Worm (Caenorhabditis elegans) whole organism, L2 larva: ENCODE measurements around the gene clec-184.
A peak's percentile ranks its signal among the peaks of the same experiment; 100 is the strongest.

Experiments used
- C34F6.9 ChIP-seq: fragments of 150-350 bp; optimal IDR thresholded peaks from 2 replicates; lab custom pipeline; 2014; ENCODE audit warnings: missing biosample characterization, missing genetic modification characterization
- F13H6.1 ChIP-seq: sonication (generic microtip); optimal IDR thresholded peaks from 2 replicates; lab custom pipeline; 2016; ENCODE audit warnings: missing genetic modification characterization, missing compliant biosample characterization
- Y55F3AM.14 ChIP-seq: fragments of 200-800 bp; sonication (Bioruptor generic); optimal IDR thresholded peaks from 2 replicates; lab custom pipeline; 2018; ENCODE audit warnings: mild to moderate bottlenecking, missing genetic modification characterization, missing compliant biosample characterization
- alr-1 ChIP-seq: fragments of 150-350 bp; optimal IDR thresholded peaks from 2 replicates; lab custom pipeline; 2014; ENCODE audit warnings: missing biosample characterization, missing genetic modification characterization
- aly-2 ChIP-seq: fragments of 150-350 bp; optimal IDR thresholded peaks from 2 replicates; lab custom pipeline; 2014; ENCODE audit warnings: missing biosample characterization, missing genetic modification characterization
- blmp-1 ChIP-seq: sonication (generic microtip); optimal IDR thresholded peaks from 2 replicates; lab custom pipeline; 2017; ENCODE audit warnings: missing genetic modification characterization, mild to moderate bottlenecking, missing compliant biosample characterization, antibody characterized with exemption, moderate library complexity; ENCODE audit not compliant: insufficient read depth
- ceh-16 ChIP-seq: fragments of 150-350 bp; optimal IDR thresholded peaks from 2 replicates; lab custom pipeline; 2014; ENCODE audit warnings: missing biosample characterization, missing genetic modification characterization
- ceh-82 ChIP-seq: fragments of 150-350 bp; optimal IDR thresholded peaks from 2 replicates; lab custom pipeline; 2014; ENCODE audit warnings: missing biosample characterization, missing genetic modification characterization
- crh-2 ChIP-seq: sonication (generic microtip); optimal IDR thresholded peaks from 2 replicates; lab custom pipeline; 2017; ENCODE audit warnings: missing biosample characterization, missing genetic modification characterization
- egl-27 ChIP-seq: sonication (generic microtip); optimal IDR thresholded peaks from 3 replicates; lab custom pipeline; 2017; ENCODE audit warnings: missing biosample characterization, missing genetic modification reagents, missing genetic modification characterization
- elt-1 ChIP-seq: fragments of 150-350 bp; optimal IDR thresholded peaks from 2 replicates; lab custom pipeline; 2014; ENCODE audit warnings: missing biosample characterization, missing genetic modification characterization
- fos-1 ChIP-seq: fragments of 150-350 bp; optimal IDR thresholded peaks from 2 replicates; lab custom pipeline; 2014; ENCODE audit warnings: missing biosample characterization, missing genetic modification characterization
- gmeb-1 ChIP-seq: fragments of 150-350 bp; optimal IDR thresholded peaks from 2 replicates; lab custom pipeline; 2014; ENCODE audit warnings: missing biosample characterization, missing genetic modification characterization
- lin-11 ChIP-seq: fragments of 150-350 bp; sonication (generic microtip); optimal IDR thresholded peaks from 2 replicates; lab custom pipeline; 2014; ENCODE audit warnings: missing biosample characterization, missing genetic modification characterization, inconsistent platforms, mixed read lengths
- lin-13 ChIP-seq: fragments of 150-350 bp; optimal IDR thresholded peaks from 2 replicates; lab custom pipeline; 2014; ENCODE audit warnings: missing biosample characterization, missing genetic modification reagents, missing genetic modification characterization
- lin-39 ChIP-seq: fragments of 150-350 bp; optimal IDR thresholded peaks from 2 replicates; lab custom pipeline; 2014; ENCODE audit warnings: missing biosample characterization, missing genetic modification reagents, missing genetic modification characterization
- lsy-2 ChIP-seq, 2 experiments: fragments of 150-350 bp in 1 of 2; sonication (generic microtip) in 1 of 2; optimal IDR thresholded peaks; 2 replicates each; lab custom pipeline; 2014 to 2017; ENCODE audit warnings: missing biosample characterization in 2 of 2, missing genetic modification characterization in 2 of 2
- mab-5 ChIP-seq: fragments of 150-350 bp; optimal IDR thresholded peaks from 2 replicates; lab custom pipeline; 2014; ENCODE audit warnings: missing biosample characterization, missing genetic modification characterization
- mbf-1 ChIP-seq: sonication (generic microtip); optimal IDR thresholded peaks from 2 replicates; lab custom pipeline; 2017; ENCODE audit warnings: missing biosample characterization, missing genetic modification characterization
- mdl-1 ChIP-seq, 2 experiments: fragments of 150-350 bp in 1 of 2; sonication (generic microtip) in 1 of 2; optimal IDR thresholded peaks; 2 replicates each; lab custom pipeline; 2017; ENCODE audit warnings: missing biosample characterization in 2 of 2, missing genetic modification characterization in 2 of 2
- nhr-129 ChIP-seq: fragments of 150-350 bp; optimal IDR thresholded peaks from 2 replicates; lab custom pipeline; 2014; ENCODE audit warnings: missing biosample characterization, missing genetic modification characterization
- nhr-23 ChIP-seq: fragments of 150-350 bp; optimal IDR thresholded peaks from 2 replicates; lab custom pipeline; 2014; ENCODE audit warnings: missing biosample characterization, missing genetic modification reagents, missing genetic modification characterization
- nhr-6 ChIP-seq: fragments of 150-350 bp; optimal IDR thresholded peaks from 2 replicates; lab custom pipeline; 2014; ENCODE audit warnings: missing biosample characterization, missing genetic modification characterization
- nhr-77 ChIP-seq: fragments of 150-350 bp; optimal IDR thresholded peaks from 2 replicates; lab custom pipeline; 2014; ENCODE audit warnings: missing biosample characterization, missing genetic modification characterization
- peb-1 ChIP-seq: fragments of 150-350 bp; optimal IDR thresholded peaks from 2 replicates; lab custom pipeline; 2014; ENCODE audit warnings: missing biosample characterization, missing genetic modification characterization
- sem-4 ChIP-seq: fragments of 150-350 bp; optimal IDR thresholded peaks from 2 replicates; lab custom pipeline; 2014; ENCODE audit warnings: missing biosample characterization, missing genetic modification reagents, missing genetic modification characterization
- skn-1 ChIP-seq: sonication (generic microtip); optimal IDR thresholded peaks from 2 replicates; lab custom pipeline; 2017; ENCODE audit warnings: missing biosample characterization, missing genetic modification characterization
- sma-3 ChIP-seq: sonication (generic microtip); optimal IDR thresholded peaks from 2 replicates; lab custom pipeline; 2016; ENCODE audit warnings: missing genetic modification reagents, missing genetic modification characterization, missing compliant biosample characterization
- sma-9 ChIP-seq, 2 experiments: fragments of 150-350 bp in 1 of 2; sonication (generic microtip) in 1 of 2; optimal IDR thresholded peaks; 2 replicates each; lab custom pipeline; 2014 to 2016; ENCODE audit warnings: missing genetic modification characterization in 2 of 2, mild to moderate bottlenecking in 1 of 2, missing biosample characterization in 1 of 2, missing compliant biosample characterization in 1 of 2, missing genetic modification reagents in 1 of 2, moderate library complexity in 1 of 2
- unc-55 ChIP-seq: fragments of 150-350 bp; sonication (generic microtip); optimal IDR thresholded peaks from 3 replicates; lab custom pipeline; 2014; ENCODE audit warnings: missing biosample characterization, missing genetic modification reagents, missing genetic modification characterization
- unc-62 ChIP-seq: fragments of 150-350 bp; optimal IDR thresholded peaks from 2 replicates; lab custom pipeline; 2014; ENCODE audit warnings: missing biosample characterization, missing genetic modification reagents, missing genetic modification characterization
- ztf-1 ChIP-seq: fragments of 200-800 bp; sonication (Bioruptor generic); conservative IDR thresholded peaks from 2 replicates; pipeline ENCODE4 v1.3.6; 2022; ENCODE audit warnings: missing genetic modification characterization, missing compliant biosample characterization
- ztf-11 ChIP-seq: sonication (generic microtip); optimal IDR thresholded peaks from 2 replicates; lab custom pipeline; 2017; ENCODE audit warnings: missing biosample characterization, missing genetic modification characterization

The clec-184 gene

DNA sequence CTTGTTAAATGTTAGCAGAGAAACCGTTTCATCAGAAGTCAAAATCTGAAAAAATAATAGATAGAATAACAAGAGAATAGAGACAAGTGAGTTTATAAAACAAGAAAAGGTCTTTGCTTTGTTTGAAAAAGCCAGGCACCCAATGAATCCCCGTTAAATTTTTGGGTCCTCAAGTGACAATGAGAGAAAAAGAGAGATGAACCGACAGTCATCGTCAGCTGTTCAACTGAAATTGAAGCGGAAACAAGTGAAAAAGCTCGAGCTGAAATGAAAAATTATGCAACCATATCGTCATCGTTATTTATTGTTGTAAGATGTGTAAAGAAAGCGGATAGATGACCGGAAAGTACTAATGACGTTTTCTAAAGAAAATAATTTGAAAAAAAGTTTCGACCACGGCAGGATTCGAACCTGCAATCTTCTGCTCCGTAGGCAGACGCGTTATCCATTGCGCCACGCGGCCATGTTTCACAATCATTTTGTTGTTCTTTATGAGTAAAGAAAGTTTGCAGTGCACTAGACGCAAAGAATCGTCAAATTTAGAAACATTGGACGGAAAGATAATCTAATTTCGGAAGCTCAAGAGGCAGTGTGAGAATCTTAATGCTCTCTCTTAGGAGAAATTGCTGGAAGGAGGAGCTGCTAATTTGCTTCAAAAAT is 14.8 kb upstream of the clec-184 start, which contains the start of gene F08G5.3:
Gene F08G5.3 (minus strand): TSS at position 51 of the 660 bp plus-strand sequence.
- TF ChIP-seq nhr-129 (tag; lab: Kevin White, UChicago) (peak; percentile 91), elt-1 (tag; lab: Kevin White, UChicago) (no peak), egl-27 (peak; percentile 16), unc-62 (GFP tag; lab: Kevin White, UChicago) (no peak), ceh-82 (tag; lab: Kevin White, UChicago) (no peak), lin-11 (tag; lab: Kevin White, UChicago) (peak; percentile 19), ztf-11 (tag; lab: Kevin White, UChicago) (no peak), Y55F3AM.14 (GFP tag; lab: Kevin White, UChicago) (peak; percentile 35), ztf-1 (GFP tag; lab: Robert Waterston, UW) (no peak), lin-13 (peak; percentile 37), blmp-1 (no peak), fos-1 (tag; lab: Kevin White, UChicago) (peak; percentile 55), nhr-6 (tag; lab: Kevin White, UChicago) (no peak), aly-2 (no peak), sma-3 (GFP tag; lab: Kevin White, UChicago) (peak; percentile 8), mab-5 (tag; lab: Kevin White, UChicago) (no peak), C34F6.9 (tag; lab: Kevin White, UChicago) (peak; percentile 35), mbf-1 (no peak), F13H6.1 (tag; lab: Kevin White, UChicago) (peak; percentile 42), lsy-2 (tag; optimal IDR thresholded peaks at IDR 0.05; lab: Kevin White, UChicago) (peak; percentile 13 to 58), sma-9 (GFP tag; optimal IDR thresholded peaks at IDR 0.05; lab: Kevin White, UChicago) (peak; percentile 48), sma-9 (tag; optimal IDR thresholded peaks at IDR 0.05; lab: Kevin White, UChicago) (no peak), gmeb-1 (tag; lab: Kevin White, UChicago) (peak; percentile 36), sem-4 (no peak), unc-55 (GFP tag; lab: Kevin White, UChicago) (peak; percentile 51)

DNA sequence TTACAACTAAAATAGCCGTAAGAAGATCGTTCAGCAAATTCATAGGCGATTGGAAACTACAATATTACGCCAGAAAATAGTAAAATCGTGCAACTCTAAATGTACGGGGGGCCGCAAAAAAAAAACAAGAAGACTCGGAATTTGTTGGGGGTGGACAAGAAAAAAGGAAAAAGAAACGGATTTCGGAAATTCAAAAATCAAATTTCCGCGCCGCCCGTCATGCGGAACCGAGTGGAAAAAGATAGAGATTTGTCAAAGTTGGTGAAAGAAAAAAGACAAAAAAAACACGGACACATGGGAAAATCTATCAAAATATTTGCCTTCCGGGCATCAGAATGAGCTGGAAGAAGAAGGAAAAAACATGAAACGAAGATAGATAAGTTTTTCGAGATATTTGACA is 13.1 kb upstream of the clec-184 start:
- TF ChIP-seq lsy-2 (tag; optimal IDR thresholded peaks at IDR 0.05; lab: Kevin White, UChicago): no peak
- TF ChIP-seq alr-1 (tag; lab: Kevin White, UChicago): no peak
- TF ChIP-seq sma-9 (GFP tag; optimal IDR thresholded peaks at IDR 0.05; lab: Kevin White, UChicago): peak; percentile 28
- TF ChIP-seq sma-9 (tag; optimal IDR thresholded peaks at IDR 0.05; lab: Kevin White, UChicago): no peak
- TF ChIP-seq lin-11 (tag; lab: Kevin White, UChicago): no peak
- no peak for TF ChIP-seq ceh-82 (tag; lab: Kevin White, UChicago)
- no peak for TF ChIP-seq nhr-23 (tag; lab: Kevin White, UChicago)
- TF ChIP-seq, all 48 proteins: peak for 1

DNA sequence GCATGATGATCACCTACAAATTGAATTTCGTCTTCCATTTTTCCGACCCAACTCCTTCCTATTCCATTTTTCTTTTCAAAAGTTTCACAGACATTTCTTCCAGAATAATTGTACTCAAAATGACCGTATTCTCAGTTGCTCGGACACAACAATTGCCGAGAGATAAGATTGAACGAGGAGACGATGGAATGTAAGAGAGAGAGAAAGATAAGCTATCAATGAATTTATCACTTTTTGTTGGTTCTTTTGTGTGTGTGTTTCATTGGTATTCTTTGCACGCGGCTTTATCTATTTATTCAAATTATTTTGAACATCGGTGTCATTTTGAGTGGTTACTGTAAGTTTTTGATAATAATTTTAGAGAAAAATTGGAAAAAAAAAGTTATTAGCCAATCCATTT is 12.0 kb upstream of the clec-184 start, which contains the start of gene ugt-65:
Gene ugt-65 (plus strand): TSS at position 229 of the 400 bp plus-strand sequence.
- no peak for TF ChIP-seq unc-62 (GFP tag; lab: Kevin White, UChicago)
- no peak for TF ChIP-seq nhr-129 (tag; lab: Kevin White, UChicago)
- TF ChIP-seq sem-4: no peak
- TF ChIP-seq F13H6.1 (tag; lab: Kevin White, UChicago): peak; percentile 6
- TF ChIP-seq sma-9 (GFP tag; optimal IDR thresholded peaks at IDR 0.05; lab: Kevin White, UChicago): peak; percentile 86
- no peak for TF ChIP-seq sma-9 (tag; optimal IDR thresholded peaks at IDR 0.05; lab: Kevin White, UChicago)
- peak; percentile 71 for TF ChIP-seq fos-1 (tag; lab: Kevin White, UChicago)
- no peak for TF ChIP-seq nhr-77
- no peak for TF ChIP-seq elt-1 (tag; lab: Kevin White, UChicago)
- no peak for TF ChIP-seq blmp-1
- peak; percentile 15 for TF ChIP-seq crh-2 (tag; lab: Kevin White, UChicago)
- TF ChIP-seq mdl-1 (tag; optimal IDR thresholded peaks at IDR 0.05; lab: Kevin White, UChicago): no peak
- TF ChIP-seq gmeb-1 (tag; lab: Kevin White, UChicago): no peak
- TF ChIP-seq ceh-82 (tag; lab: Kevin White, UChicago): no peak
- no peak for TF ChIP-seq C34F6.9 (tag; lab: Kevin White, UChicago)
- no peak for TF ChIP-seq skn-1 (tag; lab: Kevin White, UChicago)
- no peak for TF ChIP-seq lin-39 (tag; lab: Kevin White, UChicago)
- no peak for TF ChIP-seq peb-1

DNA sequence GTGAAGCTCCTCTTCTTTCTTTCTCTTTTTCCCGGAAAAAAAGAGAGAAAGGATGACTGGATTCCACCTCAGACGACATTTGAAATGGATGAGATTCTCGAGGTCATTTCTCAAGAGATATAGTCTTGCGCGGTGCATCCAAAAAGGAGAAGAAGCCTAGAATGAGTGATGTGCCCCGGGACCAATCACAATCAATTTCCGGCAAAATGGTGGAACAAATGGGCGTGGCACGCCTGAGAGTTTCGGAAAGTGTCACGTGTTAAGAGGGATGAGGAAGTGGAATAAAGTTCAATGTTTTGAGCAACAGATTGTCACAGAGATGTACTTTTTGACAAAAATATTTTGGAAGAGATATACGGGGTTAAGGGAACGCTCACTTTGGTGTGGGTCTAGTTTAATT is 6.8 kb upstream of the clec-184 start:
- TF ChIP-seq unc-62 (GFP tag; lab: Kevin White, UChicago): peak; percentile 44
- no peak for TF ChIP-seq sma-3 (GFP tag; lab: Kevin White, UChicago)
- TF ChIP-seq C34F6.9 (tag; lab: Kevin White, UChicago): peak; percentile 9
- TF ChIP-seq ceh-16 (tag; lab: Kevin White, UChicago): no peak
- TF ChIP-seq mab-5 (tag; lab: Kevin White, UChicago): peak; percentile 26
- TF ChIP-seq lin-13: no peak
- TF ChIP-seq mdl-1 (tag; optimal IDR thresholded peaks at IDR 0.05; lab: Kevin White, UChicago): peak in 1 of 2 experiments; percentile 59
- TF ChIP-seq nhr-77: no peak
- TF ChIP-seq lsy-2 (tag; optimal IDR thresholded peaks at IDR 0.05; lab: Kevin White, UChicago): peak in 1 of 2 experiments; percentile 5
